Fruit fly (Drosophila melanogaster): ENCODE data around the gene CG1316.

dm6 chr3L:4252862-4253610, 30.6 kb upstream of the CG1316 start:
- no peak for TF ChIP-seq Sox102F (GFP tag; optimal IDR thresholded peaks at IDR 0.05)
- TF ChIP-seq CG1529 (GFP tag; optimal IDR thresholded peaks at IDR 0.05): no peak
- no peak for TF ChIP-seq grau (tag; optimal IDR thresholded peaks at IDR 0.05)
- peak; percentile 14; the same call in 1 of the 3 replicates for TF ChIP-seq row (GFP tag; IDR thresholded peaks at IDR 0.05)
- no peak for TF ChIP-seq kay (GFP tag; optimal IDR thresholded peaks at IDR 0.05)
- TF ChIP-seq lab (GFP tag; optimal IDR thresholded peaks at IDR 0.05): no peak
- TF ChIP-seq CG7786 (GFP tag; optimal IDR thresholded peaks at IDR 0.05): no peak
- no peak for TF ChIP-seq CG2120 (GFP tag; optimal IDR thresholded peaks at IDR 0.05)
- no peak for TF ChIP-seq nom (GFP tag; optimal IDR thresholded peaks at IDR 0.05)
